Fruit fly (Drosophila melanogaster) whole organism, embryonic: ENCODE results near the gene CtsF.

Experiments used
- Atf3 ChIP-seq: fragments of 200-800 bp; sonication (Bioruptor generic); optimal IDR thresholded peaks from 3 replicates; lab custom pipeline; 2016; ENCODE audit warnings: missing biosample characterization, missing genetic modification characterization
- CG1024 ChIP-seq: fragments of 200-800 bp; sonication (Bioruptor generic); IDR thresholded peaks from 2 replicates; pipeline ENCODE4 v1.3.6; 2022; ENCODE audit warnings: missing biosample characterization, missing genetic modification characterization
- CG12391 ChIP-seq: fragments of 200-800 bp; sonication (Bioruptor generic); optimal IDR thresholded peaks from 3 replicates; lab custom pipeline; 2018; ENCODE audit warnings: missing biosample characterization, mild to moderate bottlenecking, missing genetic modification characterization, moderate library complexity
- CG32772 ChIP-seq: fragments of 200-800 bp; sonication (Bioruptor generic); IDR thresholded peaks from 2 replicates; pipeline ENCODE4 v1.3.6; 2022; ENCODE audit warnings: missing biosample characterization, missing genetic modification characterization
- Dip3 ChIP-seq: fragments of 200-800 bp; sonication (Bioruptor generic); optimal IDR thresholded peaks from 3 replicates; lab custom pipeline; 2016; ENCODE audit warnings: missing biosample characterization, missing genetic modification characterization
- Gug ChIP-seq: fragments of 200-800 bp; sonication (Bioruptor generic); IDR thresholded peaks from 4 replicates; pipeline ENCODE4 v1.3.6; 2022; ENCODE audit warnings: missing biosample characterization, missing genetic modification characterization
- NC2β ChIP-seq: fragments of 200-800 bp; sonication (Bioruptor generic); optimal IDR thresholded peaks from 2 replicates; lab custom pipeline; 2016; ENCODE audit warnings: missing biosample characterization, missing genetic modification characterization
- Sox102F ChIP-seq: fragments of 200-800 bp; sonication (Bioruptor generic); optimal IDR thresholded peaks from 2 replicates; lab custom pipeline; 2018; ENCODE audit warnings: missing biosample characterization, mild to moderate bottlenecking, missing genetic modification characterization, moderate library complexity
- aop ChIP-seq: fragments of 200-800 bp; sonication (Bioruptor generic); IDR thresholded peaks from 2 replicates; pipeline ENCODE4 v1.3.6; 2022; ENCODE audit warnings: missing biosample characterization, missing genetic modification characterization
- kah ChIP-seq: fragments of 200-800 bp; sonication (Bioruptor generic); optimal IDR thresholded peaks from 2 replicates; lab custom pipeline; 2018; ENCODE audit warnings: missing biosample characterization, mild to moderate bottlenecking, missing genetic modification characterization
- knrl ChIP-seq: fragments of 200-800 bp; sonication (Bioruptor generic); IDR thresholded peaks from 3 replicates; pipeline ENCODE4 v1.3.6; 2022; ENCODE audit warnings: missing biosample characterization, missing genetic modification characterization; ENCODE audit not compliant: partially characterized antibody
- pum ChIP-seq: fragments of 200-800 bp; sonication (Bioruptor generic); optimal IDR thresholded peaks from 2 replicates; lab custom pipeline; 2016; ENCODE audit warnings: missing biosample characterization, missing genetic modification characterization
- z ChIP-seq: fragments of 200-800 bp; sonication (Bioruptor generic); IDR thresholded peaks from 3 replicates; pipeline ENCODE4 v1.3.6; 2022; ENCODE audit warnings: missing biosample characterization, missing genetic modification characterization
- zfh2 ChIP-seq: fragments of 200-800 bp; sonication (Bioruptor generic); optimal IDR thresholded peaks from 2 replicates; lab custom pipeline; 2016; ENCODE audit warnings: missing biosample characterization, missing genetic modification characterization

dm6 chr3R:5300620-5301019 is 49.1 kb upstream of the CtsF start:
- TF ChIP-seq CG12391 (tag; lab: Kevin White, UChicago), result no peak
- TF ChIP-seq NC2β (GFP tag; lab: Kevin White, UChicago), result peak; percentile 17
- no peak for TF ChIP-seq Dip3 (GFP tag; lab: Kevin White, UChicago)
- TF ChIP-seq knrl, result no peak
- peak; percentile 13; the same call in 1 of the 4 replicates for TF ChIP-seq Gug (GFP tag; lab: Robert Waterston, UW)
- TF ChIP-seq Sox102F, result peak; percentile 11
- no peak for TF ChIP-seq aop
- TF ChIP-seq CG1024 (GFP tag; lab: Robert Waterston, UW), result 0 out of 2 replicates have a peak, but pooled peaks have one; percentile 31
- TF ChIP-seq kah (GFP tag; lab: Kevin White, UChicago), result peak; percentile 34
- no peak for TF ChIP-seq Atf3 (GFP tag; lab: Kevin White, UChicago)
- peak; percentile 7 for TF ChIP-seq pum
- no peak for TF ChIP-seq z
- no peak for TF ChIP-seq zfh2 (GFP tag; lab: Kevin White, UChicago)
- TF ChIP-seq CG32772, result no peak
